Worm (Caenorhabditis elegans) whole organism, L4 larva: ENCODE measurements around the gene sprr-1.

Experiments
- F26F4.8 ChIP-seq: fragments of 200-800 bp; sonication (Bioruptor generic); conservative IDR thresholded peaks from 2 replicates; pipeline ENCODE4 v1.3.6; 2022; ENCODE audit warnings: missing genetic modification characterization, missing compliant biosample characterization
- T20F7.1 ChIP-seq: fragments of 200-800 bp; sonication (Bioruptor generic); optimal IDR thresholded peaks from 2 replicates; lab custom pipeline; 2018; ENCODE audit warnings: mild to moderate bottlenecking, missing genetic modification characterization, missing compliant biosample characterization
- Y48G9A.11 ChIP-seq: fragments of 200-800 bp; sonication (Bioruptor generic); IDR thresholded peaks from 2 replicates; pipeline ENCODE4 v1.3.6; 2022; ENCODE audit warnings: missing genetic modification reagents, missing genetic modification characterization, missing compliant biosample characterization
- Y75B8A.6 ChIP-seq: fragments of 200-800 bp; sonication (Bioruptor generic); IDR thresholded peaks from 2 replicates; pipeline ENCODE4 v1.3.6; 2022; ENCODE audit warnings: missing genetic modification reagents, missing genetic modification characterization, missing compliant biosample characterization
- aha-1 ChIP-seq: fragments of 150-350 bp; peaks from one replicate; lab custom pipeline; 2014; ENCODE audit warnings: missing biosample characterization, missing genetic modification characterization
- ceh-62 ChIP-seq: sonication (generic microtip); optimal IDR thresholded peaks from 2 replicates; lab custom pipeline; 2017; ENCODE audit warnings: missing biosample characterization, missing genetic modification characterization
- daf-16 ChIP-seq, 3 experiments: sonication (generic microtip); optimal IDR thresholded peaks; 2 replicates each; lab custom pipeline; 2016 to 2017; ENCODE audit warnings: missing genetic modification characterization in 3 of 3, missing genetic modification reagents in 3 of 3, mild to moderate bottlenecking in 2 of 3, missing compliant biosample characterization in 2 of 3, missing biosample characterization in 1 of 3, moderate library complexity in 1 of 3
- daf-19 ChIP-seq: fragments of 200-800 bp; sonication (Bioruptor generic); conservative IDR thresholded peaks from 2 replicates; pipeline ENCODE4 v1.3.6; 2022; ENCODE audit warnings: missing genetic modification characterization, missing compliant biosample characterization
- dmd-6 ChIP-seq: fragments of 200-800 bp; sonication (Bioruptor generic); IDR thresholded peaks from 2 replicates; pipeline ENCODE4 v1.3.6; 2022; ENCODE audit warnings: missing genetic modification reagents, missing genetic modification characterization, missing compliant biosample characterization
- dmd-9 ChIP-seq: fragments of 200-800 bp; sonication (Bioruptor generic); IDR thresholded peaks from 2 replicates; pipeline ENCODE4 v1.3.6; 2022; ENCODE audit warnings: missing genetic modification reagents, missing genetic modification characterization, missing compliant biosample characterization
- dve-1 ChIP-seq: sonication (generic microtip); optimal IDR thresholded peaks from 2 replicates; lab custom pipeline; 2017; ENCODE audit warnings: antibody characterized with exemption, mild to moderate bottlenecking, missing genetic modification characterization, missing compliant biosample characterization; ENCODE audit not compliant: insufficient read depth
- egl-43 ChIP-seq: fragments of 200-800 bp; sonication (Bioruptor generic); IDR thresholded peaks from 2 replicates; pipeline ENCODE4 v1.3.6; 2022; ENCODE audit warnings: missing genetic modification reagents, missing genetic modification characterization, missing compliant biosample characterization
- fkh-10 ChIP-seq: fragments of 150-350 bp; optimal IDR thresholded peaks from 2 replicates; lab custom pipeline; 2014; ENCODE audit warnings: missing biosample characterization, missing genetic modification reagents, missing genetic modification characterization
- lim-7 ChIP-seq: fragments of 200-800 bp; sonication (Bioruptor generic); IDR thresholded peaks from 2 replicates; pipeline ENCODE4 v1.3.6; 2022; ENCODE audit warnings: missing genetic modification characterization, missing compliant biosample characterization
- madf-9 ChIP-seq: fragments of 200-800 bp; sonication (Bioruptor generic); conservative IDR thresholded peaks from 2 replicates; pipeline ENCODE4 v1.3.6; 2022; ENCODE audit warnings: missing genetic modification reagents, missing genetic modification characterization, missing compliant biosample characterization
- mdt-29 ChIP-seq: fragments of 200-800 bp; sonication (Bioruptor generic); IDR thresholded peaks from 2 replicates; pipeline ENCODE4 v1.3.6; 2022; ENCODE audit warnings: missing genetic modification reagents, missing genetic modification characterization, missing compliant biosample characterization
- mes-2 ChIP-seq: sonication (generic microtip); optimal IDR thresholded peaks from 2 replicates; lab custom pipeline; 2016; ENCODE audit warnings: missing genotype, mild to moderate bottlenecking, missing genetic modification characterization, missing compliant biosample characterization; ENCODE audit not compliant: poor library complexity, severe bottlenecking
- mxl-2 ChIP-seq: fragments of 200-800 bp; sonication (Bioruptor generic); conservative IDR thresholded peaks from 2 replicates; pipeline ENCODE4 v1.3.6; 2022; ENCODE audit warnings: missing genetic modification reagents, missing genetic modification characterization, missing compliant biosample characterization
- mxl-3 ChIP-seq: fragments of 200-800 bp; sonication (Bioruptor generic); optimal IDR thresholded peaks from 2 replicates; lab custom pipeline; 2018; ENCODE audit warnings: mild to moderate bottlenecking, missing genetic modification characterization, missing compliant biosample characterization
- nhr-10 ChIP-seq: fragments of 150-350 bp; optimal IDR thresholded peaks from 2 replicates; lab custom pipeline; 2014; ENCODE audit warnings: missing biosample characterization, missing genetic modification characterization
- nhr-102 ChIP-seq: sonication (generic microtip); optimal IDR thresholded peaks from 2 replicates; lab custom pipeline; 2016; ENCODE audit warnings: mild to moderate bottlenecking, missing genetic modification characterization, moderate library complexity, missing compliant biosample characterization
- pha-4 ChIP-seq, 2 experiments: fragments of 150-350 bp in 1 of 2; fragments of 200-800 bp in 1 of 2; sonication (Bioruptor generic) in 1 of 2; IDR thresholded peaks in 1 of 2; optimal IDR thresholded peaks in 1 of 2; 2 replicates each; pipeline versions ENCODE4 v1.3.6 to Lab custom; 2014 to 2022; ENCODE audit warnings: missing genetic modification characterization in 2 of 2, missing genetic modification reagents in 2 of 2, missing biosample characterization in 1 of 2, missing compliant biosample characterization in 1 of 2
- pqm-1 ChIP-seq: sonication (generic microtip); optimal IDR thresholded peaks from 2 replicates; lab custom pipeline; 2017; ENCODE audit warnings: missing biosample characterization, missing genetic modification characterization
- set-16 ChIP-seq: fragments of 200-800 bp; sonication (Bioruptor generic); IDR thresholded peaks from 2 replicates; pipeline ENCODE4 v1.3.6; 2022; ENCODE audit warnings: missing genetic modification reagents, missing genetic modification characterization, missing compliant biosample characterization
- snpc-1.2 ChIP-seq: fragments of 200-800 bp; sonication (Bioruptor generic); IDR thresholded peaks from 2 replicates; pipeline ENCODE4 v1.3.6; 2022; ENCODE audit warnings: missing genetic modification reagents, missing genetic modification characterization, missing compliant biosample characterization
- tag-97 ChIP-seq: fragments of 200-800 bp; sonication (Bioruptor generic); IDR thresholded peaks from 2 replicates; pipeline ENCODE4 v1.3.6; 2022; ENCODE audit warnings: missing genetic modification characterization, missing compliant biosample characterization
- unc-62 ChIP-seq, 3 experiments: fragments of 150-350 bp in 1 of 3; sonication (generic microtip); optimal IDR thresholded peaks in 2 of 3; peaks in 1 of 3; 1 replicate in 1 of 3; 2 replicates in 2 of 3; lab custom pipeline; 2014 to 2017; ENCODE audit warnings: missing biosample characterization in 3 of 3, missing genetic modification characterization in 3 of 3, missing genetic modification reagents in 3 of 3, missing genotype in 1 of 3

The sprr-1 gene

DNA sequence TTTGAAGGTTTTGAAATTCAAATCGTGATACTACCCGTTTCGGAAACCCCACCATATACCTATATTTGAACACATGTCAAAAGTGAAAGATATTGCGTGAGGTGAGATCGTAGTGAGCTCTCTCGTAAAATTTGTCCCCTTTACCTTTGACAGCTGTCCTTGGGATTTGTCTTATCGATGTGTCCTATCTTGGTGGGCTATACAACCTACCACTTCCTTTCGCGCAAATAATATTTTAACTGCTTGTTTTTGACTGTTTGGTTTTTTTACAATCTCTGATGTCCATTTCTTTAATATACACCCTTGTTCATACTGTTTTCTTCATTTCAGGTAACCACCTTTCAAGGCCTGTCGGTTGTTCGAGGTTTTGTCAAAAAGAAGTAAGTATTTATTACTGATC, 43.6 kb downstream of the sprr-1 start, which contains the start of gene eat-20:
TSS of gene eat-20 (plus strand) at position 331 of the 400 bp plus-strand sequence.
- TF ChIP-seq mxl-2 (GFP tag; lab: Robert Waterston, UW) (no peak), aha-1 (tag; lab: Kevin White, UChicago) (peak; percentile 80), daf-16 (GFP tag; optimal IDR thresholded peaks at IDR 0.05; lab: Kevin White, UChicago) (no peak), daf-16 (tag; optimal IDR thresholded peaks at IDR 0.05; lab: Kevin White, UChicago) (no peak), ceh-62 (tag; lab: Kevin White, UChicago) (no peak)

DNA sequence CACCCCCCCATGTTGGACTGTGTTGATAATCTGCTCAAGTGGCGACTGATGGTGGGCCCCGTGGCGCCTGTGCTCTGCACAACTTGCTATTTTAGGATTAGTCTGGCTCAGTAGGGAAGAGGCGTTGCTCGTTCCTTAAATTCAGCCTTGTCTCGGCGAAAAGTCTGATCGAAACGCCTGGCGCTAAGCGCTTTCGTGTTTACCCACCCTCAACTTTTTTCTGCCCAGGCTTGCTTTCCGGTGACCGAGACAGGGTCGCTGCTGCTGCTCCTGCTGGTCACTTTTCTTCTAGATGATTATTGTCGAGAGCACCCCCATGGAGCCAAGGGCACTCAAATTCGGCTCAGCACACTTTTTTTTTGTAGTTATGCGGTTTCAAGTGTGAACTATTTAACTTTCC, 48.4 kb downstream of the sprr-1 start:
- TF ChIP-seq lim-7 (0 out of 2 replicates have a peak, but pooled peaks have one; percentile 14), T20F7.1 (GFP tag; lab: Kevin White, UChicago) (no peak), set-16 (GFP tag; lab: Robert Waterston, UW) (peak; percentile 59), mxl-3 (GFP tag; lab: Kevin White, UChicago) (peak; percentile 7)

DNA sequence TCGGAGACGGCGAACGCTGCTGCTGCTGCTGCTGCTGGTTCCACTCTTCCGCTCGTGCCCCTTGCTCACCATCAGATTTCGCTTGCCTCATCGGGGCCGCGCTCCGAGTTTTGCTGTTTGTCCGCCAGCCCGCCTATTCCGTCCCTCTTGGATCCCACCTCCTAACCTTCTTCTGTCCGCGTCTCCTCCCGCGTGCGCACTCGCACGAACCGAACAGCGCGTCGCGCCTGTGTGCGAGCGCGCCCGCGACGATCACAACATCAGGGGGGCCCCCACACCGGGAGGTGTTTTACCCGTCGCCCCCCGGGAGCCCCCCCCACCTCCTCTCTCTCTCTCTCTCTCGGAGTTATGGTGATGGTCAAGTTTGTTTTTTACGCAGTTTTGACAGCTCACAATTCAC, 49.7 kb downstream of the sprr-1 start:
- TF ChIP-seq pha-4 (GFP tag; IDR thresholded peaks at IDR 0.05; lab: Robert Waterston, UW) (peak; percentile 62; the same call in 1 of the 2 replicates), pha-4 (tag; optimal IDR thresholded peaks at IDR 0.05; lab: Kevin White, UChicago) (no peak), nhr-102 (tag; lab: Kevin White, UChicago) (no peak), madf-9 (GFP tag; lab: Robert Waterston, UW) (no peak), mes-2 (tag; lab: Kevin White, UChicago) (no peak), nhr-10 (tag; lab: Kevin White, UChicago) (no peak), daf-16 (GFP tag; optimal IDR thresholded peaks at IDR 0.05; lab: Kevin White, UChicago) (no peak), daf-16 (tag; optimal IDR thresholded peaks at IDR 0.05; lab: Kevin White, UChicago) (no peak), F26F4.8 (GFP tag; lab: Robert Waterston, UW) (no peak), lim-7 (0 out of 2 replicates have a peak, but pooled peaks have one; percentile 15), snpc-1.2 (0 out of 2 replicates have a peak, but pooled peaks have one; percentile 12), daf-19 (GFP tag; lab: Robert Waterston, UW) (no peak), egl-43 (peak; percentile 68; the same call in 1 of the 2 replicates), dmd-9 (GFP tag; lab: Robert Waterston, UW) (no peak), set-16 (GFP tag; lab: Robert Waterston, UW) (peak; percentile 99), dve-1 (tag; lab: Kevin White, UChicago) (no peak), unc-62 (GFP tag; optimal IDR thresholded peaks at IDR 0.05 in 1 of 2; lab: Kevin White, UChicago) (no peak), unc-62 (tag; optimal IDR thresholded peaks at IDR 0.05; lab: Kevin White, UChicago) (no peak), fkh-10 (no peak), aha-1 (tag; lab: Kevin White, UChicago) (peak; percentile 30), tag-97 (GFP tag; lab: Robert Waterston, UW) (0 out of 2 replicates have a peak, but pooled peaks have one; percentile 19), Y48G9A.11 (GFP tag; lab: Robert Waterston, UW) (no peak), dmd-6 (no peak), Y75B8A.6 (GFP tag; lab: Robert Waterston, UW) (no peak), mdt-29 (GFP tag; lab: Robert Waterston, UW) (no peak), pqm-1 (no peak)
- TF ChIP-seq, all 104 proteins: peak for 7
